Fruit fly (Drosophila melanogaster) whole organism, pupa: ENCODE data around the gene Rab7.

Experiments used
- CG15710 ChIP-seq: fragments of 200-800 bp; sonication (Bioruptor generic); optimal IDR thresholded peaks from 2 replicates; lab custom pipeline; 2018; ENCODE audit warnings: missing biosample characterization, mild to moderate bottlenecking, missing genetic modification characterization, moderate library complexity
- CG17806 ChIP-seq: fragments of 200-800 bp; sonication (Bioruptor generic); optimal IDR thresholded peaks from 2 replicates; lab custom pipeline; 2018; ENCODE audit warnings: missing biosample characterization, mild to moderate bottlenecking, missing genetic modification characterization, moderate library complexity
- CG32121 ChIP-seq: fragments of 200-800 bp; sonication (Bioruptor generic); IDR thresholded peaks from 2 replicates; pipeline ENCODE4 v1.3.6; 2022; ENCODE audit warnings: missing biosample characterization, missing genetic modification characterization
- CG34367 ChIP-seq: fragments of 200-800 bp; sonication (Bioruptor generic); optimal IDR thresholded peaks from 2 replicates; lab custom pipeline; 2018; ENCODE audit warnings: missing biosample characterization, mild to moderate bottlenecking, missing genetic modification characterization
- CG4496 ChIP-seq: fragments of 200-800 bp; sonication (Bioruptor generic); IDR thresholded peaks from 3 replicates; pipeline ENCODE4 v1.3.6; 2022; ENCODE audit warnings: missing biosample characterization, missing genetic modification characterization
- CG8159 ChIP-seq: fragments of 200-800 bp; sonication (Bioruptor generic); optimal IDR thresholded peaks from 3 replicates; lab custom pipeline; 2018; ENCODE audit warnings: missing biosample characterization, mild to moderate bottlenecking, missing genetic modification characterization, moderate library complexity
- EcR ChIP-seq: fragments of 200-800 bp; sonication (Bioruptor generic); optimal IDR thresholded peaks from 3 replicates; lab custom pipeline; 2019; ENCODE audit warnings: missing biosample characterization, missing genetic modification characterization, mild to moderate bottlenecking, moderate library complexity, missing genetic modification reagents
- Snoo ChIP-seq: fragments of 200-800 bp; sonication (Bioruptor generic); optimal IDR thresholded peaks from 3 replicates; lab custom pipeline; 2017; ENCODE audit warnings: missing biosample characterization, mild to moderate bottlenecking, missing genetic modification characterization, inconsistent platforms
- gl ChIP-seq: fragments of 200-800 bp; sonication (Bioruptor generic); optimal IDR thresholded peaks from 2 replicates; lab custom pipeline; 2018; ENCODE audit warnings: missing biosample characterization, mild to moderate bottlenecking, missing genetic modification characterization

dm6 chr3R:23981645-23982044 lies 11.2 kb upstream of the Rab7 start:
- no peak for TF ChIP-seq CG32121 (GFP tag; lab: Robert Waterston, UW)
- no peak for TF ChIP-seq CG34367 (tag; lab: Kevin White, UChicago)
- no peak for TF ChIP-seq gl (tag; lab: Kevin White, UChicago)
- no peak for TF ChIP-seq Snoo (tag; lab: Kevin White, UChicago)
- no peak for TF ChIP-seq CG4496
- no peak for TF ChIP-seq CG15710 (tag; lab: Kevin White, UChicago)
- TF ChIP-seq CG8159 (tag; lab: Kevin White, UChicago): no peak
- no peak for TF ChIP-seq EcR
- TF ChIP-seq CG17806 (tag; lab: Kevin White, UChicago): no peak
